Fruit fly (Drosophila melanogaster): ENCODE data around the gene CG3009.
A peak's percentile ranks its signal among the peaks of the same experiment; 100 is the strongest.

CG3009 gene

DNA sequence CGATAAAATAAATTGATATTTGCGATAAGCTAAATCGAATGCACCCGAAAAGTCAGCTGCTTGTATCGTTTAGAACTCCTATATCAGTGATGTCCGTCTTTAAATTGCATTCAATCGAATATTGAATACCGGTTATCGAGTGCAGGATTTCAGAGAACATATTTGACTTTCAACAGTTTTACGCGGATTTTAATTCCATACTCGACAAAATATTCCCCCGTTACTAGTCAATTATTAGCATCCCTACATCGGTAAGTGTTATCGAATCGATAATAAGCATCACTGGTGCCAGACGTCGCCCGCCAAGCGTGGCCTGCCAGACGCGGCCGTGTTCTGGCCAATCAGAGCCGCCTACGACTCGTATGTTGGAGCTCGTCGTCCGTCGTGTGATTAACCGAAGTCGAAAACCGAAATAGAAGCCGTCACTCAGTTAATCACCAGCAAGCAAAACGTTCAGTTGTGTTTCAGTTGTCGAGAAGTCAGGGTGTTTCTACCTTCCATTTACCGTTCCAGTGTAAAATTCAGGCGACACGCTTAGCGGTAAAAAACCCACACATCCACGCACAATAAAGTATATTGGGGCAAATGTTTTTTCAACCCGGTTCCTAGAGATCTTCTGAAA, 21.4 kb upstream of the CG3009 start, which contains the start of gene ctp (continued):
- peak; percentile 14 for TF ChIP-seq CG9705 (GFP tag; optimal IDR thresholded peaks at IDR 0.05)

DNA sequence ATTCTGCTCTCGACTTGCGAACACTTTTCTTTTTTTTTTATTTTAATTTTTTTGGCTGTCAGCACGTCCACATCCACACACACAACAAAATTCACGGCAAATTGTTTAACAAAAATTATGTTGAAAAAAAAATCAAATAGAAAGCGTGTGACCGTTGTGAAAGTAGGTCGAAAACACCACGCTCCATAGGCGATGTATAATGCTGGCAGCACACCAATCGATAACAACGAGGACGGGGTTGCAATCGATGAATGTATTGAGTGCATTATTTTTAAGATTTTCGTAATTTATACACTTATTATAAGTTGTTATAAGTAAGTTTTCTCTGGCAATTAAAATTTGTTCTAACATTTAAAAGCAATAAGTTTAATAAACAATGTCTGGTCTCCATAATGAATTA, 20.2 kb upstream of the CG3009 start, which contains the start of gene Pp2C1:
Gene Pp2C1, minus strand, starts transcription at position 181 of the 400 bp plus-strand sequence.
- TF ChIP-seq Hr83 (GFP tag; optimal IDR thresholded peaks at IDR 0.05; ENCODE audit: poor library complexity, severe bottlenecking) (peak; percentile 24), woc (GFP tag; optimal IDR thresholded peaks at IDR 0.05) (peak; percentile 21), usp (GFP tag; optimal IDR thresholded peaks at IDR 0.05) (no peak), Sp1 (GFP tag; optimal IDR thresholded peaks at IDR 0.05) (no peak), Dif (GFP tag; optimal IDR thresholded peaks at IDR 0.05; ENCODE audit: partially characterized antibody) (no peak), Hnf4 (GFP tag; optimal IDR thresholded peaks at IDR 0.05) (peak; percentile 31), Rel (GFP tag; optimal IDR thresholded peaks at IDR 0.05) (no peak), Rel (tag; optimal IDR thresholded peaks at IDR 0.05) (peak; percentile 39)

DNA sequence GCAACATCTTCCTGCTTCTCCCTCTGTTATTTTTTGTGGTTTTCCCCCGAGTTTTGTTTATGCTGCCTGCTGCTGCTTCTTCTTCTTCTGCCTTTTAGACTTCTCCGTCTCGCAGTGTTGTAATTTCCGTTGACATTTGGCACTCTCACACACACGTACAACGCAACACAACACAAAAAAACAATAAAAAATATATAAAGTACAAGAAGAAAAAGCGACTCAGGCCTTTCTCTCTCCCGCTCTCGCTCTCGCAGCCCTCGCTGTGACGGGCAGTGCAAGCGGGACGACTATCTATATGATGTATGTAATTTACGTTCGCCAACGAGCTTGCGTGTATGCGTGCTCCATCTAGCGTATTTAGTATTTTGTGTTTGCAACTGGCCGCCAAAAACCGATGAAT, 19.6 kb upstream of the CG3009 start:
- TF ChIP-seq jim (GFP tag; optimal IDR thresholded peaks at IDR 0.05): no peak
- TF ChIP-seq N (GFP tag; optimal IDR thresholded peaks at IDR 0.05): peak; percentile 58
- peak; percentile 1 for TF ChIP-seq psq (GFP tag; optimal IDR thresholded peaks at IDR 0.05)
- TF ChIP-seq h (GFP tag; optimal IDR thresholded peaks at IDR 0.05): peak; percentile 21
- peak; percentile 66 for TF ChIP-seq Sp1 (GFP tag; optimal IDR thresholded peaks at IDR 0.05)
- no peak for TF ChIP-seq foxo (GFP tag; optimal IDR thresholded peaks at IDR 0.05)
- TF ChIP-seq HLH106 (tag; optimal IDR thresholded peaks at IDR 0.05): peak; percentile 3
- no peak for TF ChIP-seq dmrt93B (GFP tag; optimal IDR thresholded peaks at IDR 0.05)
- TF ChIP-seq Mio (GFP tag; optimal IDR thresholded peaks at IDR 0.05): no peak
- TF ChIP-seq Dif (GFP tag; optimal IDR thresholded peaks at IDR 0.05; ENCODE audit: partially characterized antibody): peak; percentile 15
- TF ChIP-seq Dfd (GFP tag; optimal IDR thresholded peaks at IDR 0.05): no peak
- TF ChIP-seq Rel (GFP tag; optimal IDR thresholded peaks at IDR 0.05): peak; percentile 69
- peak; percentile 99 for TF ChIP-seq Rel (tag; optimal IDR thresholded peaks at IDR 0.05)
- no peak for TF ChIP-seq Vsx2 (GFP tag; optimal IDR thresholded peaks at IDR 0.05; ENCODE audit: partially characterized antibody)
- no peak for TF ChIP-seq tai (GFP tag; optimal IDR thresholded peaks at IDR 0.05)
- TF ChIP-seq dl (GFP tag; optimal IDR thresholded peaks at IDR 0.05; ENCODE audit: insufficient read depth in 1 of 2, partially characterized antibody in 2 of 2): peak in 1 of 2 experiments; percentile 52
- TF ChIP-seq Jra (GFP tag; optimal IDR thresholded peaks at IDR 0.05): peak; percentile 36
- TF ChIP-seq Myc (optimal IDR thresholded peaks at IDR 0.05): no peak
- TF ChIP-seq Abd-B (GFP tag; optimal IDR thresholded peaks at IDR 0.05): no peak
- peak; percentile 32 for TF ChIP-seq fru (GFP tag; optimal IDR thresholded peaks at IDR 0.05)
- peak; percentile 17 for TF ChIP-seq sage (GFP tag; optimal IDR thresholded peaks at IDR 0.05)

DNA sequence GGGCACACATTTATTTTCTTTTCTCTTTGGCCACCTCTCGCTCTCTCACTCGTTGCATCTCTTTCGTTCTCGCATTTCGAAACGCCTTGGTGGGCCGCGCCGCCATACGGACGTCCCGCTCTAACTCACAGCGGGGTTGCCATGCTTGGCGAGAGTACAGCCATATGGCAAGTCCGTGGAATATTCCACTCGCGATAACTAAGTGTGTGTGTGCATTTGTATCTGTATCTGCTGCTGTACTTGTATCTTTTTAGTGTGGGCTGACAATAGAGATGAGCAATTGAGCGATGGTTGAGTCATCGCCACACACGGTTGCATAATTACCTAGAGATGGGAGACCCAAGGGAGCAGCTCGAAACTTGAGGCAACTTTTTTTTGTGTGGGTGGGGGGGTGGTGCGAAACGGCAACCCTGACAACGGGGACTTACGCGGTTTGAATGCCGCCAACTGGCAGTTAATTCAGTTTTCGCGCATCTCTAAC, 18.0 kb upstream of the CG3009 start:
- peak; percentile 54 for TF ChIP-seq Dif (GFP tag; optimal IDR thresholded peaks at IDR 0.05; ENCODE audit: partially characterized antibody)
- TF ChIP-seq Vsx2 (GFP tag; optimal IDR thresholded peaks at IDR 0.05; ENCODE audit: partially characterized antibody): no peak
- peak; percentile 89 for TF ChIP-seq h (GFP tag; optimal IDR thresholded peaks at IDR 0.05)
- TF ChIP-seq Jra (GFP tag; optimal IDR thresholded peaks at IDR 0.05): peak; percentile 96
- peak; percentile 76 for TF ChIP-seq woc (GFP tag; optimal IDR thresholded peaks at IDR 0.05)
- TF ChIP-seq GATAd (GFP tag; optimal IDR thresholded peaks at IDR 0.05): peak; percentile 19
- TF ChIP-seq HLH106 (tag; optimal IDR thresholded peaks at IDR 0.05): peak; percentile 89
- peak; percentile 86 for TF ChIP-seq jim (GFP tag; optimal IDR thresholded peaks at IDR 0.05)
- TF ChIP-seq Abd-B (GFP tag; optimal IDR thresholded peaks at IDR 0.05): no peak
- no peak for TF ChIP-seq Hr78 (GFP tag; optimal IDR thresholded peaks at IDR 0.05)
- peak; percentile 88 for TF ChIP-seq fru (GFP tag; optimal IDR thresholded peaks at IDR 0.05)
- peak; percentile 86 for TF ChIP-seq rgr (GFP tag; optimal IDR thresholded peaks at IDR 0.05)
- no peak for TF ChIP-seq Dfd (GFP tag; optimal IDR thresholded peaks at IDR 0.05)
- TF ChIP-seq Rel (GFP tag; optimal IDR thresholded peaks at IDR 0.05): no peak
- TF ChIP-seq Rel (tag; optimal IDR thresholded peaks at IDR 0.05): peak; percentile 100
- peak; percentile 55 for TF ChIP-seq Mio (GFP tag; optimal IDR thresholded peaks at IDR 0.05)
- peak; percentile 36 for TF ChIP-seq sage (GFP tag; optimal IDR thresholded peaks at IDR 0.05)
- peak; percentile 75 for TF ChIP-seq psq (GFP tag; optimal IDR thresholded peaks at IDR 0.05)
- TF ChIP-seq CG9705 (GFP tag; optimal IDR thresholded peaks at IDR 0.05): peak; percentile 65
- TF ChIP-seq tai (GFP tag; optimal IDR thresholded peaks at IDR 0.05): peak; percentile 88
- TF ChIP-seq usp (GFP tag; optimal IDR thresholded peaks at IDR 0.05): no peak
- peak; percentile 76 for TF ChIP-seq dmrt93B (GFP tag; optimal IDR thresholded peaks at IDR 0.05)
- peak; percentile 86 for TF ChIP-seq Hr83 (GFP tag; optimal IDR thresholded peaks at IDR 0.05; ENCODE audit: poor library complexity, severe bottlenecking)
- TF ChIP-seq CrebA (GFP tag; optimal IDR thresholded peaks at IDR 0.05; ENCODE audit: borderline replicate concordance): no peak
- TF ChIP-seq br (GFP tag; optimal IDR thresholded peaks at IDR 0.05): peak; percentile 87
- peak; percentile 89 for TF ChIP-seq ey (GFP tag; optimal IDR thresholded peaks at IDR 0.05)
- TF ChIP-seq dsf (GFP tag; optimal IDR thresholded peaks at IDR 0.05; ENCODE audit: borderline replicate concordance): peak; percentile 69
- TF ChIP-seq Myc (optimal IDR thresholded peaks at IDR 0.05): no peak
- TF ChIP-seq brk (GFP tag; optimal IDR thresholded peaks at IDR 0.05): no peak
- peak; percentile 79 for TF ChIP-seq OdsH (GFP tag; optimal IDR thresholded peaks at IDR 0.05)
- TF ChIP-seq lola (GFP tag; optimal IDR thresholded peaks at IDR 0.05): no peak
- peak; percentile 69 for TF ChIP-seq sv (GFP tag; optimal IDR thresholded peaks at IDR 0.05)
- no peak for TF ChIP-seq N (GFP tag; optimal IDR thresholded peaks at IDR 0.05)
- peak; percentile 88 for TF ChIP-seq Hnf4 (GFP tag; optimal IDR thresholded peaks at IDR 0.05)
- no peak for TF ChIP-seq pan (optimal IDR thresholded peaks at IDR 0.05)
- peak; percentile 84 for TF ChIP-seq Sp1 (GFP tag; optimal IDR thresholded peaks at IDR 0.05)
- peak; percentile 24 to 36 for TF ChIP-seq dl (GFP tag; optimal IDR thresholded peaks at IDR 0.05; ENCODE audit: insufficient read depth in 1 of 2, partially characterized antibody in 2 of 2)
- peak in 1 of 2 experiments; percentile 91 for TF ChIP-seq foxo (GFP tag; optimal IDR thresholded peaks at IDR 0.05)

Measured in whole organism, wandering third instar larva.